Worm (Caenorhabditis elegans): ENCODE measurements around the gene dre-1.

Gene dre-1

ce11 chrV:6513356-6513755 lies 32.9 kb downstream of the dre-1 start:
- TF ChIP-seq ceh-43 (GFP tag; optimal IDR thresholded peaks at IDR 0.05) (no peak), ham-2 (GFP tag; optimal IDR thresholded peaks at IDR 0.05) (peak; percentile 29), tbx-8 (GFP tag; optimal IDR thresholded peaks at IDR 0.05) (no peak)

DNA sequence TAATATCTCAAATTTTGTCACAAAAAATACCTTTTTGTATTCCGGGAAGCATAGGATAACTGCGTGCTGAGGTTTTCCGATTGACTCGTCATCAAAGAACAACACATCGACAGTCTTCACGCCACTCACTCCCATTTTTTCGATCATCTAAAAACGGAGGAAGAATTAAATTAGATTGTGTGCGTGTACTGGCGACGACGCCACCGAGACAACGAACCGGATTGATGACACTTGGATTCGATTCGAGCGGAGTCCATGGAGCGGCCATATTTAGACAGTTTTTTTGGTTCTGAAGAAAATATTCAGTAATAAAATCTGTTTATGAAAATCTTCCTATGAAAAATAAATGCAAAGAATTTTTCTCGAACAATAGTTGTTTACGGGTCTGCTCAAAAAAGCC lies 35.2 kb downstream of the dre-1 start, which contains the start of gene ubh-1:
TSS of gene ubh-1 (minus strand) at position 289 of the 400 bp plus-strand sequence.
- TF ChIP-seq lin-32 (GFP tag; optimal IDR thresholded peaks at IDR 0.05) (no peak), lin-13 (tag; optimal IDR thresholded peaks at IDR 0.05) (no peak), drap-1 (GFP tag; optimal IDR thresholded peaks at IDR 0.05) (no peak), unc-120 (tag; optimal IDR thresholded peaks at IDR 0.05; ENCODE audit: poor library complexity, severe bottlenecking) (no peak), cnd-1 (tag; optimal IDR thresholded peaks at IDR 0.05) (no peak)

DNA sequence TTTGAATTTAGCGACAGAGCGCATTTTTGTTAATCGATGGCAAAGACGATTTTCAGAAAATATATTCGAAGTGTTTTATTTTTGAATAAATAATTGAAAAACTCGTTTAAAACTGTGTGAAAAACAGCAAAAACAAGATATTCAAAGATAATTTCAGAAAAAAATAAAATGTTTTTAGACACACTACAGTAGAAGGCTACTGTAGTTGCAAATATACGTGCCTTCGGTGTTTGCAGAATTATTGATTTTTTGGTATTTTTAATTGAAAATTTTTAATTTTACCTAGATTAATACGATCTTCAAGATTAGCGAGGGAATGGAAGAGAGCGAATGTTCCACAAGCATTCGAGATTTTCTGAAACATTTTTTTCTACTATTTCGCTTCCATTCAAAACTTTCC lies 35.7 kb downstream of the dre-1 start:
- TF ChIP-seq hlh-1 (tag; optimal IDR thresholded peaks at IDR 0.05) (no peak), elt-1 (tag; optimal IDR thresholded peaks at IDR 0.05; ENCODE audit: borderline replicate concordance, insufficient read depth) (no peak), ceh-43 (GFP tag; optimal IDR thresholded peaks at IDR 0.05) (no peak)

DNA sequence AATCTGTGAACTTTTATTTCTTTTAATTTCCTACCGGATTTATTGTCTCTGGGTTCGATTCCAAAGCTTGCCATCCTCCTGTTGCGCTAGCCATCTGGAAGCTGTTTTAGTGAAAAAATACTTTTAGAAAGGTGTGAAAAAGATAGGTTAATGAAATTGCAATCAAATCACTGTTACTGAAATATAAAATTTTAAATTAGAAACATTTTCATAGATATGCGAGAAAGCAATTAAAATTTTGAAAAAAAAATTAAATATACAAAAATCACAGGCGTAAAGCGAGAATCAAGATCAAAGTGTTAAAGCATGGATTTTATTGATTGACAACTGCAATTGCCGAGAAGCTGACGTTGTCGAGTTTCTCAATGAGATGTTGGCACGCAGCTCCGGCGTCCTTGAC lies 36.6 kb downstream of the dre-1 start, which contains the start of gene ubh-2:
TSS of gene ubh-2 (minus strand) at position 101 of the 400 bp plus-strand sequence.
- TF ChIP-seq mab-5 (tag; optimal IDR thresholded peaks at IDR 0.05) = no peak
- no peak for TF ChIP-seq unc-39 (tag; optimal IDR thresholded peaks at IDR 0.05)
- TF ChIP-seq nhr-237 (tag; optimal IDR thresholded peaks at IDR 0.05) = no peak
- no peak for TF ChIP-seq sem-2 (GFP tag; optimal IDR thresholded peaks at IDR 0.05)
- TF ChIP-seq mls-2 (tag; optimal IDR thresholded peaks at IDR 0.05) = no peak
- no peak for TF ChIP-seq mep-1 (tag; optimal IDR thresholded peaks at IDR 0.05)
- TF ChIP-seq ztf-11 (tag; optimal IDR thresholded peaks at IDR 0.05) = no peak
- TF ChIP-seq pha-4 (tag; optimal IDR thresholded peaks at IDR 0.05) = no peak
- no peak for TF ChIP-seq M03D4.4 (tag; optimal IDR thresholded peaks at IDR 0.05)
- no peak for TF ChIP-seq ham-2 (GFP tag; optimal IDR thresholded peaks at IDR 0.05)
- no peak for TF ChIP-seq elt-3 (tag; optimal IDR thresholded peaks at IDR 0.05)
- no peak for TF ChIP-seq nhr-76 (tag; optimal IDR thresholded peaks at IDR 0.05)
- no peak for TF ChIP-seq ceh-39 (tag; optimal IDR thresholded peaks at IDR 0.05)
- no peak for TF ChIP-seq blmp-1 (tag; optimal IDR thresholded peaks at IDR 0.05)

DNA sequence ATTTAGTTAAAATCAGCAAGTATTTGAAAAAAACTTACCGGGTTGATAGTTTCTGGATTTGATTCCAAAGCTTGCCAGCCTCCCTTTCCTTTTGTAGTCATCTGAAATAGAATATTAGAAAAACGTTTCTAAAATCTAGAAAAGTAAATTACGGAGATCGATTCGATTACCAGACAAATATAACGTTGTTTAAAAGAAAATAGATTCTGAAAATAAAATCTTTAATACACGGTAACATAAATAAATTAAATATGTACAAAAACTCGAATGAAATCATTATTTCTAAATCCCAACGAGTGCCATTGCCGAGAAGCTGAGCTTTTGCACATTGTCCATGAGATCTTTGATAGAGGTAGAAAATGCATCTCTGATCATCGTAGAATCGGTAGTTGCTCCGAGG lies 37.6 kb downstream of the dre-1 start, which contains the start of gene ubh-3:
TSS of gene ubh-3 (minus strand) at position 101 of the 400 bp plus-strand sequence.
- TF ChIP-seq sptf-1 (tag; optimal IDR thresholded peaks at IDR 0.05) (no peak), blmp-1 (tag; optimal IDR thresholded peaks at IDR 0.05) (no peak), lin-13 (tag; optimal IDR thresholded peaks at IDR 0.05) (no peak), ceh-39 (tag; optimal IDR thresholded peaks at IDR 0.05) (no peak), elt-3 (tag; optimal IDR thresholded peaks at IDR 0.05) (no peak), mls-2 (tag; optimal IDR thresholded peaks at IDR 0.05) (no peak), nhr-28 (tag; optimal IDR thresholded peaks at IDR 0.05) (no peak), lsy-2 (tag; optimal IDR thresholded peaks at IDR 0.05) (no peak), snpc-4 (tag; optimal IDR thresholded peaks at IDR 0.05) (no peak), tbx-8 (GFP tag; optimal IDR thresholded peaks at IDR 0.05) (no peak)

DNA sequence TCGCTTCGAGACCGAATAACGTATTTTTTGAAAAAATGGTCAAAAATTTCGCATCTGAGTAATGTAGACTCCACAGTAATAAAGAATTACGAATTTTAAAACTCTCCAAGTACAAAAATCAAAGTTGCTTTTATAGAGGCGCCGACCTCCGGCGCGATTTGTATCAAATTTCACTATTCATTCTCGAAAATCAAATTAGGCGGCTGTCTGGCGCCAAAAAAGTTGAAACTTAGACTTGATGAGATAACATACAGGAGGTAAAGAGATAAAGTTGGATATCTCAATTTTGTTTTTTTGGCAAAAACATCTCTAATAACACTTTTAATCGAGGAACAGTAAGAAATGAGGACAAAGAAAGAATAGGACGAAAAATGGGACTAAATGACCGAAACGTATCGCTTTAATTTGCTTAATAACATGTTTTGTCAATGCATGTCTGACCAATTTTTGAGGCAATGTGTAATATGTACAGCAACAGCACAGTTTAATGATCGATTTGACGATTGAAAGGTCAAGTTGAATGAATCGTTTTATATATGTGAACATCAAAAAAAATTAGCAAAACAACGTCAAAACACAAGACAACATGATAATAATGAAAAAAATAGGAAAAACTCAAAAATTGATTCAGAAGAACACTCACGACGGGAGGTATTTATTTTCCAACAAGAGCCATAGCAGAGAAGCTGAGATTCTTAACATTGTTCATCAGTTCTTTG lies 39.9 kb downstream of the dre-1 start:
- TF ChIP-seq mab-5 (tag; optimal IDR thresholded peaks at IDR 0.05) (no peak), ceh-43 (GFP tag; optimal IDR thresholded peaks at IDR 0.05) (no peak), ceh-39 (tag; optimal IDR thresholded peaks at IDR 0.05) (no peak), sem-2 (GFP tag; optimal IDR thresholded peaks at IDR 0.05) (no peak), M03D4.4 (tag; optimal IDR thresholded peaks at IDR 0.05) (no peak), flh-1 (GFP tag; optimal IDR thresholded peaks at IDR 0.05) (no peak)
